Worm (Caenorhabditis elegans): Measurements from ENCODE around the gene clec-134.

- no peak for TF ChIP-seq ref-1 (GFP tag; conservative IDR thresholded peaks at IDR 0.05)
- TF ChIP-seq med-1 (GFP tag; optimal IDR thresholded peaks at IDR 0.05; ENCODE audit: insufficient read depth), result no peak
- TF ChIP-seq cog-1 (tag; optimal IDR thresholded peaks at IDR 0.05), result no peak
- no peak for TF ChIP-seq flt-1 (GFP tag; IDR thresholded peaks at IDR 0.05)
- no peak for TF ChIP-seq T22C8.4 (GFP tag; IDR thresholded peaks at IDR 0.05)
- no peak for TF ChIP-seq tab-1 (GFP tag; IDR thresholded peaks at IDR 0.05)
- TF ChIP-seq ztf-29 (GFP tag; IDR thresholded peaks at IDR 0.05), result no peak
These were observed 6.6 kb upstream of the clec-134 start, which contains the start of gene clec-130 for ce11 chrII:3573255-3573654.

Data from whole organism, midembryonic.